5 fruit fly cellular contexts compared by ENCODE assay signal in the genomic region with DNA sequence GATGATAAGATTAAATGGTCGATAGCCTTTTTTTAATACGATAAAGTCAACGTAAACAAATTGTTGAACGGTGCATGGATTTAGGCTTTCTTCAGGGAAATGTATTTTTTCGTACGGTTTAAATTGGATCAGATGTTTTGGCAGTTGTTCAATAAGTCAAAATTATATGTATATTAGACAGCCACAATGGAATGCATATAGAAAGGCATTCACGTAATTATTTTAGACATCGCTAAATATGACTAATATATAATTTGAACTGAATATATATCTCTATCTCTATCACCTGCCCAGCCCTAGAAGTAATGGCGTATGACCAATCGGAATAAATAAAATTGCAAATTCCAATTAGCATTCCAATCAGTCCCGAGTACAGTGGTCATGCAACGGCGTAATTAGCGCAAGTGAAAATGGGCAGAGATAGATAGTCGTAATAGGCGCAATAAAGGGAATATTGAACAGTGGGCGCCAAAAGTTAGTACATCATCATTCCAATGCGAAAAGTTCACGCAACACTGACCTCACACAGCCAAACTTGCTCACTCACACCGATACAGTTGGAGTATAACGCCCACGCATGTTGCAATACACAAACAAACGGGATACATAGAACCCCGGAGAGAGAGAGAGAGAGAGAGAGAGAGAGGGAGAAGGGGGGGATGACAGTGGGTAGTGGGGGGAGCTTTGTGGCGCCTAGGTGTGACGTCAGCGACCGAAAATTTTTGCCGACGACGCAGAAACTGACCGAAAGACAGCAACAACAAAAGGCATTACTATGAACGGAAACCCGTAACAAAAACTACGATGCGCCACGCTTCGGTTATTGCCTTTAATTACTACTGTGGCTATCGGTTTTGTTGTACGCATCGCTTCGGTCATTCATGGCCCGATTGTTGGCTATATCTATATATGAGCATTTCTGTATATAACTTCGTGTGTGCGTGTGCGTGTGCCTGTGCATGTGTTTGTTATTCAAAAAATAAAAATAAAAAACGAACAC.
TF ChIP-seq lines count a peak whose summit lies in the region.

No protein-coding gene starts in this region.

- no peak for TF ChIP-seq CTCF in whole organism, embryonic (GFP tag; optimal IDR thresholded peaks at IDR 0.05; lab: Kevin White, UChicago)

TF ChIP-seq in whole organism, adult, 20 proteins besides CTCF, POLR2A, EP300 and RAD21:
- TF ChIP-seq toe (GFP tag; optimal IDR thresholded peaks at IDR 0.05; lab: Kevin White, UChicago) = no peak
- peak; percentile 13 for TF ChIP-seq cic (GFP tag; optimal IDR thresholded peaks at IDR 0.05; lab: Kevin White, UChicago)
- TF ChIP-seq Hr96 (GFP tag; optimal IDR thresholded peaks at IDR 0.05; lab: Kevin White, UChicago) = no peak
- TF ChIP-seq pad (GFP tag; optimal IDR thresholded peaks at IDR 0.05; lab: Kevin White, UChicago) = no peak
- no peak for TF ChIP-seq Mnt (GFP tag; optimal IDR thresholded peaks at IDR 0.05; lab: Kevin White, UChicago)
- no peak for TF ChIP-seq cnc (optimal IDR thresholded peaks at IDR 0.05; lab: Kevin White, UChicago)
- TF ChIP-seq kay (GFP tag; lab: Kevin White, UChicago; ENCODE audit: borderline replicate concordance) = peak; percentile 93
- TF ChIP-seq CG11617 (GFP tag; optimal IDR thresholded peaks at IDR 0.05; lab: Kevin White, UChicago) = no peak
- no peak for TF ChIP-seq CG14711 (tag; optimal IDR thresholded peaks at IDR 0.05; lab: Kevin White, UChicago)
- TF ChIP-seq Crg-1 (GFP tag; optimal IDR thresholded peaks at IDR 0.05; lab: Kevin White, UChicago) = no peak
- no peak for TF ChIP-seq CG7045 (GFP tag; optimal IDR thresholded peaks at IDR 0.05; lab: Kevin White, UChicago)
- no peak for TF ChIP-seq CG1620 (GFP tag; optimal IDR thresholded peaks at IDR 0.05; lab: Kevin White, UChicago)
- no peak for TF ChIP-seq Clk (GFP tag; optimal IDR thresholded peaks at IDR 0.05; lab: Kevin White, UChicago)
- TF ChIP-seq CG12768 (GFP tag; optimal IDR thresholded peaks at IDR 0.05; lab: Kevin White, UChicago) = peak; percentile 33
- TF ChIP-seq ovo (GFP tag; optimal IDR thresholded peaks at IDR 0.05; lab: Kevin White, UChicago) = no peak
- TF ChIP-seq tj (GFP tag; optimal IDR thresholded peaks at IDR 0.05; lab: Kevin White, UChicago) = peak; percentile 48

TF ChIP-seq in whole organism, embryonic, 481 proteins besides CTCF, POLR2A, EP300 and RAD21 (continues in another document):
- TF ChIP-seq amos (GFP tag; IDR thresholded peaks at IDR 0.05; lab: Robert Waterston, UW; ENCODE audit: partially characterized antibody) = peak; percentile 12; the same call in 1 of the 2 replicates
- TF ChIP-seq ftz-f1 (GFP tag; optimal IDR thresholded peaks at IDR 0.05; lab: Kevin White, UChicago) = no peak
- TF ChIP-seq slbo (GFP tag; IDR thresholded peaks at IDR 0.05; lab: Robert Waterston, UW) = 0 out of 2 replicates have a peak, but pooled peaks have one; percentile 31
- peak; percentile 18 for TF ChIP-seq HHEX (GFP tag; optimal IDR thresholded peaks at IDR 0.05; lab: Kevin White, UChicago)
- TF ChIP-seq klu (GFP tag; IDR thresholded peaks at IDR 0.05; lab: Robert Waterston, UW) = 0 out of 2 replicates have a peak, but pooled peaks have one; percentile 38
- TF ChIP-seq da (GFP tag; optimal IDR thresholded peaks at IDR 0.05; lab: Kevin White, UChicago) = no peak
- peak; percentile 87; the same call in 3 of the 4 replicates for TF ChIP-seq chinmo (GFP tag; IDR thresholded peaks at IDR 0.05; lab: Robert Waterston, UW; ENCODE audit: partially characterized antibody)
- peak; percentile 37 to 83 for TF ChIP-seq Trl (optimal IDR thresholded peaks at IDR 0.05; lab: Kevin White, UChicago)
- no peak for TF ChIP-seq Trl (GFP tag; optimal IDR thresholded peaks at IDR 0.05; lab: Kevin White, UChicago)
- TF ChIP-seq Fer1 (GFP tag; optimal IDR thresholded peaks at IDR 0.05; lab: Kevin White, UChicago) = peak; percentile 33
- TF ChIP-seq CG6689 (GFP tag; IDR thresholded peaks at IDR 0.05; lab: Robert Waterston, UW) = no peak
- no peak for TF ChIP-seq CG9609 (GFP tag; optimal IDR thresholded peaks at IDR 0.05; lab: Kevin White, UChicago)
- no peak for TF ChIP-seq gfzf (GFP tag; optimal IDR thresholded peaks at IDR 0.05; lab: Kevin White, UChicago)
- TF ChIP-seq psq (GFP tag; optimal IDR thresholded peaks at IDR 0.05; lab: Kevin White, UChicago) = no peak
- TF ChIP-seq CG5180 (GFP tag; optimal IDR thresholded peaks at IDR 0.05; lab: Kevin White, UChicago) = peak; percentile 35

TF ChIP-seq in whole organism, prepupa, 60 proteins besides CTCF, POLR2A, EP300 and RAD21:
- TF ChIP-seq CG6163 (GFP tag; IDR thresholded peaks at IDR 0.05; lab: Robert Waterston, UW) (0 out of 3 replicates have a peak, but pooled peaks have one; percentile 29), CG10669 (GFP tag; optimal IDR thresholded peaks at IDR 0.05; lab: Kevin White, UChicago) (no peak), Eip93F (GFP tag; optimal IDR thresholded peaks at IDR 0.05; lab: Kevin White, UChicago) (peak; percentile 51), Smox (GFP tag; optimal IDR thresholded peaks at IDR 0.05; lab: Kevin White, UChicago) (no peak), CG8632 (GFP tag; optimal IDR thresholded peaks at IDR 0.05; lab: Kevin White, UChicago) (no peak), CG6792 (GFP tag; optimal IDR thresholded peaks at IDR 0.05; lab: Kevin White, UChicago) (no peak), topi (GFP tag; optimal IDR thresholded peaks at IDR 0.05; lab: Kevin White, UChicago) (no peak), Ets96B (tag; optimal IDR thresholded peaks at IDR 0.05; lab: Kevin White, UChicago) (no peak), salr (GFP tag; optimal IDR thresholded peaks at IDR 0.05; lab: Kevin White, UChicago) (no peak), CG34406 (GFP tag; optimal IDR thresholded peaks at IDR 0.05; lab: Kevin White, UChicago) (no peak), CG6276 (GFP tag; optimal IDR thresholded peaks at IDR 0.05; lab: Kevin White, UChicago) (no peak), Eip78C (GFP tag; lab: Kevin White, UChicago) (peak; percentile 4), Sox102F (GFP tag; optimal IDR thresholded peaks at IDR 0.05; lab: Kevin White, UChicago) (no peak), eg (GFP tag; IDR thresholded peaks at IDR 0.05; lab: Robert Waterston, UW) (0 out of 3 replicates have a peak, but pooled peaks have one; percentile 32), svp (GFP tag; lab: Kevin White, UChicago) (peak; percentile 12), Hr4 (GFP tag; optimal IDR thresholded peaks at IDR 0.05; lab: Kevin White, UChicago) (no peak)

TF ChIP-seq in whole organism, pupa, 21 proteins besides CTCF, POLR2A, EP300 and RAD21:
- 0 out of 3 replicates have a peak, but pooled peaks have one; percentile 9 for TF ChIP-seq fd96Ca (GFP tag; IDR thresholded peaks at IDR 0.05; lab: Robert Waterston, UW)
- TF ChIP-seq Snoo (tag; optimal IDR thresholded peaks at IDR 0.05; lab: Kevin White, UChicago) = no peak
- no peak for TF ChIP-seq rn (GFP tag; IDR thresholded peaks at IDR 0.05; lab: Robert Waterston, UW)
- peak; percentile 59 for TF ChIP-seq EcR (GFP tag; optimal IDR thresholded peaks at IDR 0.05; lab: Kevin White, UChicago)
- TF ChIP-seq Pif1A (GFP tag; optimal IDR thresholded peaks at IDR 0.05; lab: Kevin White, UChicago) = no peak
- TF ChIP-seq CG8301 (tag; optimal IDR thresholded peaks at IDR 0.05; lab: Kevin White, UChicago) = no peak

TF ChIP-seq in whole organism, wandering third instar larva, 38 proteins besides CTCF, POLR2A, EP300 and RAD21:
- peak; percentile 22 for TF ChIP-seq tai (GFP tag; optimal IDR thresholded peaks at IDR 0.05; lab: Kevin White, UChicago)
- TF ChIP-seq Hr78 (GFP tag; optimal IDR thresholded peaks at IDR 0.05; lab: Kevin White, UChicago) = no peak
- peak; percentile 13 for TF ChIP-seq sage (GFP tag; optimal IDR thresholded peaks at IDR 0.05; lab: Kevin White, UChicago)
